Worm (Caenorhabditis elegans) whole organism, dauer: ENCODE data around the gene F46F3.3.

Experiments
- unc-62 ChIP-seq: sonication (generic microtip); optimal IDR thresholded peaks from 2 replicates; lab custom pipeline; 2017; ENCODE audit warnings: missing biosample characterization, missing genetic modification reagents, missing genetic modification characterization

Gene F46F3.3

ce11 chrV:11649254-11649653 lies 18.0 kb upstream of the F46F3.3 start:
- no peak for TF ChIP-seq unc-62 (GFP tag; lab: Kevin White, UChicago)

ce11 chrV:11650720-11651119 lies 16.6 kb upstream of the F46F3.3 start, which contains the start of gene zip-10:
zip-10 (minus strand) TSS chrV:11650762.
- no peak for TF ChIP-seq unc-62 (GFP tag; lab: Kevin White, UChicago)

ce11 chrV:11653095-11653494 lies 14.2 kb upstream of the F46F3.3 start:
- TF ChIP-seq unc-62 (GFP tag; lab: Kevin White, UChicago): no peak

ce11 chrV:11656469-11656868 lies 10.8 kb upstream of the F46F3.3 start:
- TF ChIP-seq unc-62 (GFP tag; lab: Kevin White, UChicago): no peak

ce11 chrV:11660566-11660965 lies 6.7 kb upstream of the F46F3.3 start:
- no peak for TF ChIP-seq unc-62 (GFP tag; lab: Kevin White, UChicago)

ce11 chrV:11664875-11665384 lies 2.3 kb upstream of the F46F3.3 start, which contains the start of gene ceh-27:
ceh-27 (minus strand) TSS chrV:11665102.
- no peak for TF ChIP-seq unc-62 (GFP tag; lab: Kevin White, UChicago)

- no peak for TF ChIP-seq unc-62 (GFP tag; lab: Kevin White, UChicago)
Measured at ce11 chrV:11672497-11672896, 5.2 kb downstream of the F46F3.3 start, which contains the start of gene lgc-44. lgc-44 (minus strand) TSS chrV:11672597.

- no peak for TF ChIP-seq unc-62 (GFP tag; lab: Kevin White, UChicago)
Measured at ce11 chrV:11673746-11674365, 6.6 kb downstream of the F46F3.3 start.

ce11 chrV:11674594-11675579 lies 7.6 kb downstream of the F46F3.3 start:
- no peak for TF ChIP-seq unc-62 (GFP tag; lab: Kevin White, UChicago)

ce11 chrV:11675638-11676037 lies 8.4 kb downstream of the F46F3.3 start, which contains the start of gene ape-1:
ape-1 (plus strand) TSS chrV:11675938.
- no peak for TF ChIP-seq unc-62 (GFP tag; lab: Kevin White, UChicago)

- no peak for TF ChIP-seq unc-62 (GFP tag; lab: Kevin White, UChicago)
Measured at ce11 chrV:11676498-11676897, 9.2 kb downstream of the F46F3.3 start.

- no peak for TF ChIP-seq unc-62 (GFP tag; lab: Kevin White, UChicago)
Measured at ce11 chrV:11677030-11677429, 9.8 kb downstream of the F46F3.3 start.

- no peak for TF ChIP-seq unc-62 (GFP tag; lab: Kevin White, UChicago)
Measured at ce11 chrV:11677494-11677893, 10.2 kb downstream of the F46F3.3 start.

- TF ChIP-seq unc-62 (GFP tag; lab: Kevin White, UChicago): no peak
Measured at ce11 chrV:11680519-11681203, 13.4 kb downstream of the F46F3.3 start.

- no peak for TF ChIP-seq unc-62 (GFP tag; lab: Kevin White, UChicago)
Measured at ce11 chrV:11682858-11683257, 15.6 kb downstream of the F46F3.3 start.
